Worm (Caenorhabditis elegans) whole organism, L2 larva: ENCODE data around the gene lurp-3.
A peak's percentile ranks its signal among the peaks of the same experiment; 100 is the strongest.
"Not testable (repeated sequence)": the region's sequence is repeated elsewhere in the genome, so short reads cannot be mapped to it uniquely, and the experiment has no call there.

Experiments used
- C34F6.9 ChIP-seq: fragments of 150-350 bp; optimal IDR thresholded peaks from 2 replicates; lab custom pipeline; 2014; ENCODE audit warnings: missing biosample characterization, missing genetic modification characterization
- F13H6.1 ChIP-seq: sonication (generic microtip); optimal IDR thresholded peaks from 2 replicates; lab custom pipeline; 2016; ENCODE audit warnings: missing genetic modification characterization, missing compliant biosample characterization
- R02D3.7 ChIP-seq: fragments of 150-350 bp; optimal IDR thresholded peaks from 2 replicates; lab custom pipeline; 2014; ENCODE audit warnings: missing biosample characterization, missing genetic modification characterization
- alr-1 ChIP-seq: fragments of 150-350 bp; optimal IDR thresholded peaks from 2 replicates; lab custom pipeline; 2014; ENCODE audit warnings: missing biosample characterization, missing genetic modification characterization
- aly-2 ChIP-seq: fragments of 150-350 bp; optimal IDR thresholded peaks from 2 replicates; lab custom pipeline; 2014; ENCODE audit warnings: missing biosample characterization, missing genetic modification characterization
- ama-1 ChIP-seq: fragments of 150-350 bp; optimal IDR thresholded peaks from 2 replicates; lab custom pipeline; 2018; ENCODE audit warnings: inconsistent platforms
- blmp-1 ChIP-seq: sonication (generic microtip); optimal IDR thresholded peaks from 2 replicates; lab custom pipeline; 2017; ENCODE audit warnings: missing genetic modification characterization, mild to moderate bottlenecking, missing compliant biosample characterization, antibody characterized with exemption, moderate library complexity; ENCODE audit not compliant: insufficient read depth
- ceh-16 ChIP-seq: fragments of 150-350 bp; optimal IDR thresholded peaks from 2 replicates; lab custom pipeline; 2014; ENCODE audit warnings: missing biosample characterization, missing genetic modification characterization
- crh-2 ChIP-seq: sonication (generic microtip); optimal IDR thresholded peaks from 2 replicates; lab custom pipeline; 2017; ENCODE audit warnings: missing biosample characterization, missing genetic modification characterization
- egl-27 ChIP-seq: sonication (generic microtip); optimal IDR thresholded peaks from 3 replicates; lab custom pipeline; 2017; ENCODE audit warnings: missing biosample characterization, missing genetic modification reagents, missing genetic modification characterization
- elt-1 ChIP-seq: fragments of 150-350 bp; optimal IDR thresholded peaks from 2 replicates; lab custom pipeline; 2014; ENCODE audit warnings: missing biosample characterization, missing genetic modification characterization
- fos-1 ChIP-seq: fragments of 150-350 bp; optimal IDR thresholded peaks from 2 replicates; lab custom pipeline; 2014; ENCODE audit warnings: missing biosample characterization, missing genetic modification characterization
- gmeb-1 ChIP-seq: fragments of 150-350 bp; optimal IDR thresholded peaks from 2 replicates; lab custom pipeline; 2014; ENCODE audit warnings: missing biosample characterization, missing genetic modification characterization
- lin-11 ChIP-seq: fragments of 150-350 bp; sonication (generic microtip); optimal IDR thresholded peaks from 2 replicates; lab custom pipeline; 2014; ENCODE audit warnings: missing biosample characterization, missing genetic modification characterization, inconsistent platforms, mixed read lengths
- lin-13 ChIP-seq: fragments of 150-350 bp; optimal IDR thresholded peaks from 2 replicates; lab custom pipeline; 2014; ENCODE audit warnings: missing biosample characterization, missing genetic modification reagents, missing genetic modification characterization
- lin-39 ChIP-seq: fragments of 150-350 bp; optimal IDR thresholded peaks from 2 replicates; lab custom pipeline; 2014; ENCODE audit warnings: missing biosample characterization, missing genetic modification reagents, missing genetic modification characterization
- lsy-2 ChIP-seq, 2 experiments: fragments of 150-350 bp in 1 of 2; sonication (generic microtip) in 1 of 2; optimal IDR thresholded peaks; 2 replicates each; lab custom pipeline; 2014 to 2017; ENCODE audit warnings: missing biosample characterization in 2 of 2, missing genetic modification characterization in 2 of 2
- mab-5 ChIP-seq: fragments of 150-350 bp; optimal IDR thresholded peaks from 2 replicates; lab custom pipeline; 2014; ENCODE audit warnings: missing biosample characterization, missing genetic modification characterization
- mbf-1 ChIP-seq: sonication (generic microtip); optimal IDR thresholded peaks from 2 replicates; lab custom pipeline; 2017; ENCODE audit warnings: missing biosample characterization, missing genetic modification characterization
- mdl-1 ChIP-seq, 2 experiments: fragments of 150-350 bp in 1 of 2; sonication (generic microtip) in 1 of 2; optimal IDR thresholded peaks; 2 replicates each; lab custom pipeline; 2017; ENCODE audit warnings: missing biosample characterization in 2 of 2, missing genetic modification characterization in 2 of 2
- nhr-10 ChIP-seq: sonication (generic microtip); optimal IDR thresholded peaks from 2 replicates; lab custom pipeline; 2017; ENCODE audit warnings: missing biosample characterization, missing genetic modification characterization
- nhr-11 ChIP-seq: fragments of 150-350 bp; optimal IDR thresholded peaks from 2 replicates; lab custom pipeline; 2014; ENCODE audit warnings: missing biosample characterization, missing genetic modification characterization
- nhr-12 ChIP-seq: fragments of 150-350 bp; optimal IDR thresholded peaks from 2 replicates; lab custom pipeline; 2014; ENCODE audit warnings: missing biosample characterization, missing genetic modification characterization
- nhr-129 ChIP-seq: fragments of 150-350 bp; optimal IDR thresholded peaks from 2 replicates; lab custom pipeline; 2014; ENCODE audit warnings: missing biosample characterization, missing genetic modification characterization
- nhr-25 ChIP-seq: fragments of 150-350 bp; sonication (generic microtip); optimal IDR thresholded peaks from 3 replicates; lab custom pipeline; 2014; ENCODE audit warnings: missing biosample characterization, missing genetic modification characterization
- nhr-6 ChIP-seq: fragments of 150-350 bp; optimal IDR thresholded peaks from 2 replicates; lab custom pipeline; 2014; ENCODE audit warnings: missing biosample characterization, missing genetic modification characterization
- nhr-77 ChIP-seq: fragments of 150-350 bp; optimal IDR thresholded peaks from 2 replicates; lab custom pipeline; 2014; ENCODE audit warnings: missing biosample characterization, missing genetic modification characterization
- peb-1 ChIP-seq: fragments of 150-350 bp; optimal IDR thresholded peaks from 2 replicates; lab custom pipeline; 2014; ENCODE audit warnings: missing biosample characterization, missing genetic modification characterization
- sem-4 ChIP-seq: fragments of 150-350 bp; optimal IDR thresholded peaks from 2 replicates; lab custom pipeline; 2014; ENCODE audit warnings: missing biosample characterization, missing genetic modification reagents, missing genetic modification characterization
- skn-1 ChIP-seq: sonication (generic microtip); optimal IDR thresholded peaks from 2 replicates; lab custom pipeline; 2017; ENCODE audit warnings: missing biosample characterization, missing genetic modification characterization
- sma-3 ChIP-seq: sonication (generic microtip); optimal IDR thresholded peaks from 2 replicates; lab custom pipeline; 2016; ENCODE audit warnings: missing genetic modification reagents, missing genetic modification characterization, missing compliant biosample characterization
- sma-9 ChIP-seq, 2 experiments: fragments of 150-350 bp in 1 of 2; sonication (generic microtip) in 1 of 2; optimal IDR thresholded peaks; 2 replicates each; lab custom pipeline; 2014 to 2016; ENCODE audit warnings: missing genetic modification characterization in 2 of 2, mild to moderate bottlenecking in 1 of 2, missing biosample characterization in 1 of 2, missing compliant biosample characterization in 1 of 2, missing genetic modification reagents in 1 of 2, moderate library complexity in 1 of 2
- snpc-4 ChIP-seq: fragments of 150-350 bp; optimal IDR thresholded peaks from 2 replicates; lab custom pipeline; 2014; ENCODE audit warnings: missing biosample characterization, missing genetic modification characterization
- unc-39 ChIP-seq: fragments of 150-350 bp; optimal IDR thresholded peaks from 2 replicates; lab custom pipeline; 2014; ENCODE audit warnings: missing biosample characterization, missing genetic modification characterization
- unc-55 ChIP-seq: fragments of 150-350 bp; sonication (generic microtip); optimal IDR thresholded peaks from 3 replicates; lab custom pipeline; 2014; ENCODE audit warnings: missing biosample characterization, missing genetic modification reagents, missing genetic modification characterization
- zag-1 ChIP-seq: fragments of 150-350 bp; optimal IDR thresholded peaks from 2 replicates; lab custom pipeline; 2014; ENCODE audit warnings: missing biosample characterization, missing genetic modification characterization
- ztf-11 ChIP-seq: sonication (generic microtip); optimal IDR thresholded peaks from 2 replicates; lab custom pipeline; 2017; ENCODE audit warnings: missing biosample characterization, missing genetic modification characterization
- ztf-4 ChIP-seq: fragments of 150-350 bp; optimal IDR thresholded peaks from 2 replicates; lab custom pipeline; 2014; ENCODE audit warnings: missing biosample characterization, missing genetic modification characterization

Gene lurp-3

ce11 chrV:13443535-13443934 is 12.0 kb upstream of the lurp-3 start, which contains the start of gene Y2H9A.6:
Y2H9A.6 (plus strand) TSS chrV:13443835.
- TF ChIP-seq sem-4; elt-1 (tag; lab: Kevin White, UChicago); egl-27 (tag; lab: Kevin White, UChicago): not testable (repeated sequence)

- TF ChIP-seq fos-1 (tag; lab: Kevin White, UChicago): peak; percentile 53
- no peak for TF ChIP-seq nhr-6 (tag; lab: Kevin White, UChicago)
- no peak for TF ChIP-seq unc-39 (tag; lab: Kevin White, UChicago)
- TF ChIP-seq crh-2 (tag; lab: Kevin White, UChicago): peak; percentile 56
- peak; percentile 28 for TF ChIP-seq mab-5 (tag; lab: Kevin White, UChicago)
- no peak for TF ChIP-seq lsy-2 (tag; optimal IDR thresholded peaks at IDR 0.05; lab: Kevin White, UChicago)
- TF ChIP-seq nhr-12 (tag; lab: Kevin White, UChicago): no peak
- TF ChIP-seq nhr-25 (tag; lab: Kevin White, UChicago): peak; percentile 31
- peak; percentile 23 for TF ChIP-seq C34F6.9 (tag; lab: Kevin White, UChicago)
- no peak for TF ChIP-seq lin-39 (tag; lab: Kevin White, UChicago)
- no peak for TF ChIP-seq nhr-77 (tag; lab: Kevin White, UChicago)
- no peak for TF ChIP-seq ztf-11 (tag; lab: Kevin White, UChicago)
- no peak for TF ChIP-seq aly-2
- TF ChIP-seq nhr-10 (tag; lab: Kevin White, UChicago): no peak
- TF ChIP-seq ceh-16 (tag; lab: Kevin White, UChicago): no peak
- TF ChIP-seq R02D3.7: no peak
- no peak for TF ChIP-seq mbf-1 (tag; lab: Kevin White, UChicago)
- no peak for TF ChIP-seq zag-1 (tag; lab: Kevin White, UChicago)
- no peak for TF ChIP-seq snpc-4
- TF ChIP-seq skn-1 (tag; lab: Kevin White, UChicago): no peak
These were observed 10.2 kb upstream of the lurp-3 start, which contains the start of gene Y2H9A.4 for ce11 chrV:13445229-13445949. Y2H9A.4 (plus strand) TSS chrV:13445899.

ce11 chrV:13453334-13453733 is 2.2 kb upstream of the lurp-3 start, which contains the start of gene lurp-2:
lurp-2 (plus strand) TSS chrV:13453634.
- TF ChIP-seq blmp-1 (tag; lab: Kevin White, UChicago): no peak
- TF ChIP-seq lin-39 (tag; lab: Kevin White, UChicago): no peak

ce11 chrV:13457858-13458257 is 2.3 kb downstream of the lurp-3 start, which contains the start of gene F25H9.2:
F25H9.2 (plus strand) TSS chrV:13458083.
- TF ChIP-seq lin-11 (tag; lab: Kevin White, UChicago): no peak
- TF ChIP-seq mdl-1 (tag; optimal IDR thresholded peaks at IDR 0.05; lab: Kevin White, UChicago): no peak
- peak; percentile 43 for TF ChIP-seq C34F6.9 (tag; lab: Kevin White, UChicago)
- peak; percentile 0 for TF ChIP-seq mab-5 (tag; lab: Kevin White, UChicago)

- TF ChIP-seq nhr-11 (tag; lab: Kevin White, UChicago): no peak
- peak in 1 of 2 experiments; percentile 33 for TF ChIP-seq lsy-2 (tag; optimal IDR thresholded peaks at IDR 0.05; lab: Kevin White, UChicago)
- peak; percentile 37 for TF ChIP-seq unc-55
- TF ChIP-seq nhr-129 (tag; lab: Kevin White, UChicago): peak; percentile 50
- TF ChIP-seq gmeb-1: no peak
- no peak for TF ChIP-seq alr-1 (tag; lab: Kevin White, UChicago)
- TF ChIP-seq C34F6.9 (tag; lab: Kevin White, UChicago): peak; percentile 52
These were observed 3.8 kb downstream of the lurp-3 start, which contains the start of gene bath-39 for ce11 chrV:13459323-13459722. bath-39 (plus strand) TSS chrV:13459459.

ce11 chrV:13462974-13463373 is 7.4 kb downstream of the lurp-3 start, which contains the start of gene frm-10:
frm-10 (plus strand) TSS chrV:13463207.
- TF ChIP-seq R02D3.7 (no peak), skn-1 (tag; lab: Kevin White, UChicago) (peak; percentile 79), sma-3 (GFP tag; lab: Kevin White, UChicago) (peak; percentile 59), nhr-25 (tag; lab: Kevin White, UChicago) (peak; percentile 27), nhr-12 (tag; lab: Kevin White, UChicago) (no peak), lin-39 (tag; lab: Kevin White, UChicago) (no peak), gmeb-1 (peak; percentile 68), mab-5 (tag; lab: Kevin White, UChicago) (no peak), F13H6.1 (peak; percentile 59), peb-1 (no peak), lin-13 (peak; percentile 13), nhr-129 (tag; lab: Kevin White, UChicago) (peak; percentile 84), sma-9 (GFP tag; optimal IDR thresholded peaks at IDR 0.05; lab: Kevin White, UChicago) (peak; percentile 65), sma-9 (tag; optimal IDR thresholded peaks at IDR 0.05; lab: Kevin White, UChicago) (no peak), lsy-2 (tag; optimal IDR thresholded peaks at IDR 0.05; lab: Kevin White, UChicago) (peak; percentile 8 to 65), mdl-1 (tag; optimal IDR thresholded peaks at IDR 0.05; lab: Kevin White, UChicago) (peak; percentile 8 to 28), fos-1 (tag; lab: Kevin White, UChicago) (peak; percentile 93), aly-2 (no peak), lin-11 (tag; lab: Kevin White, UChicago) (peak; percentile 23), nhr-10 (tag; lab: Kevin White, UChicago) (peak; percentile 14), C34F6.9 (tag; lab: Kevin White, UChicago) (peak; percentile 82), alr-1 (tag; lab: Kevin White, UChicago) (no peak), unc-55 (peak; percentile 80), ztf-4 (tag; lab: Kevin White, UChicago) (peak; percentile 25), crh-2 (tag; lab: Kevin White, UChicago) (peak; percentile 81), ama-1 (lab: Kevin White, UChicago) (peak; percentile 61)
